Fruit fly (Drosophila melanogaster) whole organism, embryonic: ENCODE results near the gene Nnp-1.

Experiments
- Ada2b ChIP-seq: fragments of 200-800 bp; sonication (Bioruptor generic); IDR thresholded peaks from 2 replicates; pipeline ENCODE4 v1.3.6; 2022; ENCODE audit warnings: missing biosample characterization, missing genetic modification characterization
- Asciz ChIP-seq: fragments of 200-800 bp; sonication (Bioruptor generic); optimal IDR thresholded peaks from 2 replicates; lab custom pipeline; 2017; ENCODE audit warnings: missing biosample characterization, mild to moderate bottlenecking, missing genetic modification characterization, missing genetic modification reagents
- BEAF-32 ChIP-seq: fragments of 200-800 bp; sonication (Bioruptor generic); optimal IDR thresholded peaks from 3 replicates; lab custom pipeline; 2017; ENCODE audit warnings: missing biosample characterization, missing genetic modification characterization, mild to moderate bottlenecking, moderate library complexity, missing genetic modification reagents
- CG10543 ChIP-seq: fragments of 200-800 bp; sonication (Bioruptor generic); optimal IDR thresholded peaks from 3 replicates; lab custom pipeline; 2017; ENCODE audit warnings: missing biosample characterization, mild to moderate bottlenecking, missing genetic modification characterization, moderate library complexity
- CG11560 ChIP-seq: fragments of 200-800 bp; sonication (Bioruptor generic); IDR thresholded peaks from 3 replicates; pipeline ENCODE4 v1.3.6; 2022; ENCODE audit warnings: missing biosample characterization, missing genetic modification characterization
- CG12155 ChIP-seq: fragments of 200-800 bp; sonication (Bioruptor generic); optimal IDR thresholded peaks from 3 replicates; lab custom pipeline; 2016; ENCODE audit warnings: missing biosample characterization, missing genetic modification characterization
- CG12769 ChIP-seq: fragments of 200-800 bp; sonication (Bioruptor generic); optimal IDR thresholded peaks from 2 replicates; lab custom pipeline; 2019; ENCODE audit warnings: missing biosample characterization, mild to moderate bottlenecking, missing genetic modification characterization, moderate library complexity
- CG14965 ChIP-seq: fragments of 200-800 bp; sonication (Bioruptor generic); optimal IDR thresholded peaks from 2 replicates; lab custom pipeline; 2016; ENCODE audit warnings: missing biosample characterization, missing genetic modification characterization, borderline replicate concordance
- CG1529 ChIP-seq: fragments of 200-800 bp; sonication (Bioruptor generic); optimal IDR thresholded peaks from 3 replicates; lab custom pipeline; 2018; ENCODE audit warnings: missing biosample characterization, missing genetic modification characterization
- CG17912 ChIP-seq: fragments of 200-800 bp; sonication (Bioruptor generic); optimal IDR thresholded peaks from 2 replicates; lab custom pipeline; 2018; ENCODE audit warnings: missing biosample characterization, mild to moderate bottlenecking, missing genetic modification characterization
- CG1832 ChIP-seq: fragments of 200-800 bp; sonication (Bioruptor generic); optimal IDR thresholded peaks from 2 replicates; lab custom pipeline; 2017; ENCODE audit warnings: missing biosample characterization, mild to moderate bottlenecking, missing genetic modification characterization, inconsistent platforms
- CG31224 ChIP-seq: fragments of 200-800 bp; sonication (Bioruptor generic); IDR thresholded peaks from 2 replicates; pipeline ENCODE4 v1.3.6; 2022; ENCODE audit warnings: missing biosample characterization, missing genetic modification characterization
- CG31441 ChIP-seq: fragments of 200-800 bp; sonication (Bioruptor generic); IDR thresholded peaks from 2 replicates; pipeline ENCODE4 v1.3.6; 2022; ENCODE audit warnings: missing biosample characterization, missing genetic modification characterization
- CG4282 ChIP-seq: fragments of 200-800 bp; sonication (Bioruptor generic); optimal IDR thresholded peaks from 2 replicates; lab custom pipeline; 2016; ENCODE audit warnings: missing biosample characterization, missing genetic modification characterization
- CG4404 ChIP-seq: fragments of 200-800 bp; sonication (Bioruptor generic); IDR thresholded peaks from 2 replicates; pipeline ENCODE4 v1.3.6; 2022; ENCODE audit warnings: missing biosample characterization, missing genetic modification characterization
- CG5953 ChIP-seq: fragments of 200-800 bp; sonication (Bioruptor generic); IDR thresholded peaks from 2 replicates; pipeline ENCODE4 v1.3.6; 2022; ENCODE audit warnings: missing biosample characterization, missing genetic modification characterization
- CG6791 ChIP-seq: fragments of 200-800 bp; sonication (Bioruptor generic); IDR thresholded peaks from 3 replicates; pipeline ENCODE4 v1.3.6; 2022; ENCODE audit warnings: missing biosample characterization, missing genetic modification characterization; ENCODE audit not compliant: partially characterized antibody
- CG7357 ChIP-seq: fragments of 200-800 bp; sonication (Bioruptor generic); IDR thresholded peaks from 3 replicates; pipeline ENCODE4 v1.3.6; 2022; ENCODE audit warnings: missing biosample characterization, missing genetic modification characterization
- CG7928 ChIP-seq: fragments of 200-800 bp; sonication (Bioruptor generic); optimal IDR thresholded peaks from 2 replicates; lab custom pipeline; 2017; ENCODE audit warnings: missing biosample characterization, mild to moderate bottlenecking, missing genetic modification characterization
- CrebB ChIP-seq: fragments of 200-800 bp; sonication (Bioruptor generic); optimal IDR thresholded peaks from 3 replicates; lab custom pipeline; 2018; ENCODE audit warnings: missing biosample characterization, mild to moderate bottlenecking, missing genetic modification characterization
- Fer1 ChIP-seq: fragments of 200-800 bp; sonication (Bioruptor generic); optimal IDR thresholded peaks from 2 replicates; lab custom pipeline; 2017; ENCODE audit warnings: missing biosample characterization, mild to moderate bottlenecking, missing genetic modification characterization
- HmgZ ChIP-seq: fragments of 200-800 bp; sonication (Bioruptor generic); optimal IDR thresholded peaks from 2 replicates; lab custom pipeline; 2018; ENCODE audit warnings: missing biosample characterization, mild to moderate bottlenecking, missing genetic modification characterization
- Hr51 ChIP-seq, 2 experiments: fragments of 200-800 bp; sonication (Bioruptor generic); optimal IDR thresholded peaks; 2 replicates in 1 of 2; 3 replicates in 1 of 2; lab custom pipeline; 2016 to 2018; ENCODE audit warnings: missing biosample characterization in 2 of 2, missing genetic modification characterization in 2 of 2, mild to moderate bottlenecking in 1 of 2, moderate library complexity in 1 of 2
- Poxn ChIP-seq: fragments of 200-800 bp; sonication (Bioruptor generic); IDR thresholded peaks from 2 replicates; pipeline ENCODE4 v1.3.6; 2022; ENCODE audit warnings: missing biosample characterization, missing genetic modification characterization
- Scr ChIP-seq: fragments of 200-800 bp; sonication (Bioruptor generic); IDR thresholded peaks from 2 replicates; pipeline ENCODE4 v1.3.6; 2022; ENCODE audit warnings: missing biosample characterization, missing genetic modification characterization; ENCODE audit not compliant: partially characterized antibody
- Side ChIP-seq: fragments of 200-800 bp; sonication (Bioruptor generic); optimal IDR thresholded peaks from 2 replicates; lab custom pipeline; 2016; ENCODE audit warnings: missing biosample characterization, missing genetic modification characterization
- Sin3A ChIP-seq: fragments of >200 bp; optimal IDR thresholded peaks from 2 replicates; lab custom pipeline; 2018
- Sox102F ChIP-seq: fragments of 200-800 bp; sonication (Bioruptor generic); optimal IDR thresholded peaks from 2 replicates; lab custom pipeline; 2018; ENCODE audit warnings: missing biosample characterization, mild to moderate bottlenecking, missing genetic modification characterization, moderate library complexity
- Spps ChIP-seq: fragments of 200-800 bp; sonication (Bioruptor generic); optimal IDR thresholded peaks from 2 replicates; lab custom pipeline; 2018; ENCODE audit warnings: missing biosample characterization, mild to moderate bottlenecking, missing genetic modification characterization
- Sry-δ ChIP-seq: fragments of 200-800 bp; sonication (Bioruptor generic); optimal IDR thresholded peaks from 2 replicates; lab custom pipeline; 2016; ENCODE audit warnings: missing biosample characterization, missing genetic modification characterization
- al ChIP-seq: fragments of 200-800 bp; sonication (Bioruptor generic); IDR thresholded peaks from 2 replicates; pipeline ENCODE4 v1.3.6; 2022; ENCODE audit warnings: missing biosample characterization, missing genetic modification characterization
- ato ChIP-seq: fragments of 200-800 bp; sonication (Bioruptor generic); IDR thresholded peaks from 2 replicates; pipeline ENCODE4 v1.3.6; 2022; ENCODE audit warnings: missing biosample characterization, missing genetic modification characterization; ENCODE audit not compliant: partially characterized antibody
- bbx ChIP-seq: fragments of 200-800 bp; sonication (Bioruptor generic); IDR thresholded peaks from 2 replicates; pipeline ENCODE4 v1.3.6; 2022; ENCODE audit warnings: missing biosample characterization, missing genetic modification characterization; ENCODE audit not compliant: partially characterized antibody
- caup ChIP-seq: fragments of 200-800 bp; sonication (Bioruptor generic); optimal IDR thresholded peaks from 3 replicates; lab custom pipeline; 2017; ENCODE audit warnings: missing biosample characterization, mild to moderate bottlenecking, missing genetic modification characterization, moderate library complexity; ENCODE audit not compliant: severe bottlenecking
- chn ChIP-seq: fragments of 200-800 bp; sonication (Bioruptor generic); optimal IDR thresholded peaks from 2 replicates; lab custom pipeline; 2016; ENCODE audit warnings: missing biosample characterization, missing genetic modification characterization
- cwo ChIP-seq: fragments of 200-800 bp; sonication (Bioruptor generic); optimal IDR thresholded peaks from 3 replicates; lab custom pipeline; 2017; ENCODE audit warnings: missing biosample characterization, missing genetic modification characterization, mild to moderate bottlenecking, moderate library complexity, missing genetic modification reagents
- dimm ChIP-seq: fragments of 200-800 bp; sonication (Bioruptor generic); IDR thresholded peaks from 2 replicates; pipeline ENCODE4 v1.3.6; 2022; ENCODE audit warnings: missing biosample characterization, missing genetic modification characterization
- ems ChIP-seq: fragments of 200-800 bp; sonication (Bioruptor generic); optimal IDR thresholded peaks from 3 replicates; lab custom pipeline; 2016; ENCODE audit warnings: missing biosample characterization, missing genetic modification characterization
- gem ChIP-seq: fragments of 200-800 bp; sonication (Bioruptor generic); optimal IDR thresholded peaks from 2 replicates; lab custom pipeline; 2019; ENCODE audit warnings: missing biosample characterization, mild to moderate bottlenecking, missing genetic modification characterization, moderate library complexity
- grau ChIP-seq: fragments of 200-800 bp; optimal IDR thresholded peaks from 3 replicates; lab custom pipeline; 2019; ENCODE audit warnings: missing biosample characterization, mild to moderate bottlenecking, missing genetic modification characterization, moderate library complexity
- lola ChIP-seq, 3 experiments: fragments of >200 bp in 2 of 3; fragments of 200-800 bp in 1 of 3; sonication (Bioruptor generic) in 1 of 3; optimal IDR thresholded peaks; 2 replicates each; lab custom pipeline; 2017 to 2019; ENCODE audit warnings: missing biosample characterization in 3 of 3, missing genetic modification characterization in 3 of 3, mild to moderate bottlenecking in 1 of 3, moderate library complexity in 1 of 3
- oc ChIP-seq: fragments of 200-800 bp; sonication (Bioruptor generic); optimal IDR thresholded peaks from 2 replicates; lab custom pipeline; 2018; ENCODE audit warnings: missing biosample characterization, mild to moderate bottlenecking, missing genetic modification characterization, moderate library complexity
- pfk ChIP-seq: fragments of 200-800 bp; sonication (Bioruptor generic); optimal IDR thresholded peaks from 2 replicates; lab custom pipeline; 2018; ENCODE audit warnings: missing biosample characterization, mild to moderate bottlenecking, missing genetic modification characterization, moderate library complexity
- ranshi ChIP-seq: fragments of 200-800 bp; sonication (Bioruptor generic); IDR thresholded peaks from 2 replicates; pipeline ENCODE4 v1.3.6; 2022; ENCODE audit warnings: missing biosample characterization, missing genetic modification characterization
- run ChIP-seq: fragments of 200-800 bp; sonication (Bioruptor generic); optimal IDR thresholded peaks from 3 replicates; lab custom pipeline; 2018; ENCODE audit warnings: missing biosample characterization, mild to moderate bottlenecking, missing genetic modification characterization
- wek ChIP-seq: fragments of 200-800 bp; sonication (Bioruptor generic); optimal IDR thresholded peaks from 3 replicates; lab custom pipeline; 2018; ENCODE audit warnings: missing biosample characterization, mild to moderate bottlenecking, missing genetic modification characterization, moderate library complexity
- wor ChIP-seq: fragments of 200-800 bp; sonication (Bioruptor generic); IDR thresholded peaks from 2 replicates; pipeline ENCODE4 v1.3.6; 2022; ENCODE audit warnings: missing biosample characterization, missing genetic modification characterization
- zen ChIP-seq: fragments of 200-800 bp; sonication (Bioruptor generic); optimal IDR thresholded peaks from 3 replicates; lab custom pipeline; 2018; ENCODE audit warnings: missing biosample characterization, mild to moderate bottlenecking, missing genetic modification characterization, moderate library complexity
- zf30C ChIP-seq: fragments of 200-800 bp; sonication (Bioruptor generic); optimal IDR thresholded peaks from 3 replicates; lab custom pipeline; 2018; ENCODE audit warnings: missing biosample characterization, mild to moderate bottlenecking, missing genetic modification characterization

The Nnp-1 gene

dm6 chr2L:13378488-13378964 is 12.5 kb upstream of the Nnp-1 start, which contains the start of the genes CG9302 and beta'COP (continued):
- TF ChIP-seq CG5953 (no peak), Asciz (GFP tag; lab: Kevin White, UChicago) (no peak), al (GFP tag; lab: Robert Waterston, UW) (peak; percentile 59; the same call in 1 of the 2 replicates), CG31224 (GFP tag; lab: Robert Waterston, UW) (peak; percentile 42; the same call in 1 of the 2 replicates), Sin3A (lab: Kevin White, UChicago) (peak; percentile 83), Spps (peak; percentile 12), CG12155 (peak; percentile 77), CG14965 (GFP tag; lab: Kevin White, UChicago) (no peak), CG4404 (GFP tag; lab: Robert Waterston, UW) (peak; percentile 72), CG1529 (no peak), CG7357 (GFP tag; lab: Robert Waterston, UW) (peak; percentile 56; the same call in 1 of the 3 replicates), CG11560 (tag; lab: Robert Waterston, UW) (0 out of 3 replicates have a peak, but pooled peaks have one; percentile 16), ems (GFP tag; lab: Kevin White, UChicago) (no peak), CG10543 (GFP tag; lab: Kevin White, UChicago) (peak; percentile 84), cwo (GFP tag; lab: Kevin White, UChicago) (no peak), CG7928 (GFP tag; lab: Kevin White, UChicago) (peak; percentile 9), HmgZ (tag; lab: Kevin White, UChicago) (peak; percentile 42), ato (GFP tag; lab: Robert Waterston, UW) (no peak), CG17912 (GFP tag; lab: Kevin White, UChicago) (peak; percentile 48), Scr (GFP tag; lab: Robert Waterston, UW) (peak; percentile 80), CG1832 (GFP tag; lab: Kevin White, UChicago) (no peak), Fer1 (GFP tag; lab: Kevin White, UChicago) (peak; percentile 60), Side (no peak), chn (GFP tag; lab: Kevin White, UChicago) (peak; percentile 39), ranshi (0 out of 2 replicates have a peak, but pooled peaks have one; percentile 35), lola (GFP tag; optimal IDR thresholded peaks at IDR 0.05; lab: Kevin White, UChicago) (peak in 1 of 3 experiments; percentile 75), Ada2b (no peak), wor (GFP tag; lab: Robert Waterston, UW) (no peak; the same call in 1 of the 2 replicates), caup (GFP tag; lab: Kevin White, UChicago) (peak; percentile 48), bbx (GFP tag; lab: Robert Waterston, UW) (no peak; the same call in 1 of the 2 replicates), BEAF-32 (GFP tag; lab: Kevin White, UChicago) (peak; percentile 85), zf30C (GFP tag; lab: Kevin White, UChicago) (no peak), Poxn (GFP tag; lab: Robert Waterston, UW) (no peak), Hr51 (GFP tag; optimal IDR thresholded peaks at IDR 0.05; lab: Kevin White, UChicago) (peak in 1 of 2 experiments; percentile 38), oc (tag; lab: Kevin White, UChicago) (no peak), CrebB (tag; lab: Kevin White, UChicago) (no peak), CG4282 (no peak), CG6791 (GFP tag; lab: Robert Waterston, UW) (peak; percentile 58; the same call in 1 of the 3 replicates), Sry-δ (GFP tag; lab: Kevin White, UChicago) (peak; percentile 85), gem (tag; lab: Kevin White, UChicago) (peak; percentile 83), grau (tag; lab: Kevin White, UChicago) (peak; percentile 81), pfk (GFP tag; lab: Kevin White, UChicago) (no peak), CG31441 (GFP tag; lab: Robert Waterston, UW) (peak; percentile 77), dimm (GFP tag; lab: Robert Waterston, UW) (no peak), run (tag; lab: Kevin White, UChicago) (no peak), wek (no peak), Sox102F (GFP tag; lab: Kevin White, UChicago) (no peak), CG12769 (tag; lab: Kevin White, UChicago) (no peak), zen (tag; lab: Kevin White, UChicago) (peak; percentile 84)
